Worm (Caenorhabditis elegans) whole organism, early embryonic: ENCODE data around the gene gst-38.
"Not testable (repeated sequence)": the region's sequence is repeated elsewhere in the genome, so short reads cannot be mapped to it uniquely, and the experiment has no call there.

Experiments used
- B0310.2 ChIP-seq: sonication (generic microtip); optimal IDR thresholded peaks from 2 replicates; lab custom pipeline; 2016; ENCODE audit warnings: mild to moderate bottlenecking, missing genetic modification characterization, missing compliant biosample characterization
- F13C5.2 ChIP-seq: sonication (generic microtip); optimal IDR thresholded peaks from 2 replicates; lab custom pipeline; 2017; ENCODE audit warnings: mild to moderate bottlenecking, missing genetic modification characterization, inconsistent platforms, missing compliant biosample characterization
- aly-1 ChIP-seq: sonication (generic microtip); optimal IDR thresholded peaks from 2 replicates; lab custom pipeline; 2016; ENCODE audit warnings: missing genetic modification characterization, missing compliant biosample characterization
- ama-1 ChIP-seq: fragments of 150-350 bp; optimal IDR thresholded peaks from 2 replicates; lab custom pipeline; 2014
- ceh-13 ChIP-seq: fragments of 200-800 bp; sonication (Bioruptor generic); optimal IDR thresholded peaks from 2 replicates; lab custom pipeline; 2018; ENCODE audit warnings: mild to moderate bottlenecking, missing genetic modification characterization, missing compliant biosample characterization
- ceh-36 ChIP-seq: sonication (generic microtip); optimal IDR thresholded peaks from 2 replicates; lab custom pipeline; 2016; ENCODE audit warnings: missing genetic modification characterization, inconsistent platforms, missing compliant biosample characterization
- ets-7 ChIP-seq: sonication (generic microtip); optimal IDR thresholded peaks from 2 replicates; lab custom pipeline; 2016; ENCODE audit warnings: missing genotype, missing genetic modification characterization, missing compliant biosample characterization
- flt-1 ChIP-seq: fragments of 200-800 bp; sonication (Bioruptor generic); IDR thresholded peaks from 2 replicates; pipeline ENCODE4 v1.3.6; 2022; ENCODE audit warnings: missing genetic modification characterization, missing compliant biosample characterization
- hmbx-1 ChIP-seq: sonication (generic microtip); optimal IDR thresholded peaks from 2 replicates; lab custom pipeline; 2016; ENCODE audit warnings: mild to moderate bottlenecking, missing genetic modification characterization, missing compliant biosample characterization
- hmg-4 ChIP-seq: fragments of 200-800 bp; sonication (Bioruptor generic); optimal IDR thresholded peaks from 2 replicates; lab custom pipeline; 2018; ENCODE audit warnings: mild to moderate bottlenecking, missing genetic modification characterization, missing compliant biosample characterization
- hnd-1 ChIP-seq: sonication (generic microtip); optimal IDR thresholded peaks from 2 replicates; lab custom pipeline; 2016; ENCODE audit warnings: missing genetic modification characterization, missing compliant biosample characterization
- pes-1 ChIP-seq: fragments of 200-800 bp; sonication (Bioruptor generic); IDR thresholded peaks from 2 replicates; pipeline ENCODE4 v1.3.6; 2022; ENCODE audit warnings: missing genetic modification reagents, missing genetic modification characterization, missing compliant biosample characterization
- scrt-1 ChIP-seq: fragments of 200-800 bp; sonication (Bioruptor generic); IDR thresholded peaks from 2 replicates; pipeline ENCODE4 v1.3.6; 2022; ENCODE audit warnings: missing genetic modification characterization, missing compliant biosample characterization
- sea-1 ChIP-seq: fragments of 200-800 bp; sonication (Bioruptor generic); conservative IDR thresholded peaks from 2 replicates; pipeline ENCODE4 v1.3.6; 2022; ENCODE audit warnings: missing genetic modification characterization, missing compliant biosample characterization
- tbx-11 ChIP-seq: fragments of 200-800 bp; sonication (Bioruptor generic); IDR thresholded peaks from 2 replicates; pipeline ENCODE4 v1.3.6; 2022; ENCODE audit warnings: missing genetic modification characterization, missing compliant biosample characterization
- tbx-37 ChIP-seq: fragments of 200-800 bp; sonication (Bioruptor generic); conservative IDR thresholded peaks from 2 replicates; pipeline ENCODE4 v1.3.6; 2022; ENCODE audit warnings: missing genetic modification reagents, missing genetic modification characterization, missing compliant biosample characterization
- tra-4 ChIP-seq: sonication (generic microtip); optimal IDR thresholded peaks from 2 replicates; lab custom pipeline; 2017; ENCODE audit warnings: missing genetic modification characterization, missing compliant biosample characterization

Gene gst-38

DNA sequence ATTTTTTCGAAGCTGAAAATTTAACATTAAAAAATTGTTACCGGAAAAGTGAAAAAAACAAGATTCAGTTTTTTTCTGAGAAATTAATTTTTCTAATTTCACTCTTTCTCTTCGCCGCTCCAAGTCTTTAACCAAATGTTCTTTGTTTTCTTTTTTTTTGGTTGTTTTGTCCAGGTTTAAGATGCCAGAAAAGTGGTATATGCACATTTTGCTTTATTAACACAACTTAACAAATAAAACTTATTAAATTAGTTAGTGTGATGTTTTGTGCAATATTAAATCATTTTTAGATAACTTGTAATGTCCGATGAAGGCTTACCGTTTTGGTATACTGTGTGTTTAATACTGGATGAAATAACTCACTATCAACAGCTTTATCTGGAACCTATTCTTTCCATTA lies 27.3 kb upstream of the gst-38 start, which contains the start of gene srw-53:
Gene srw-53, plus strand, starts transcription at position 301 of the 400 bp plus-strand sequence.
- TF ChIP-seq ama-1 (lab: Kevin White, UChicago): no peak
- TF ChIP-seq F13C5.2 (tag; lab: Kevin White, UChicago): no peak
- no peak for TF ChIP-seq tbx-11 (GFP tag; lab: Robert Waterston, UW)
- no peak for TF ChIP-seq B0310.2 (tag; lab: Kevin White, UChicago)
- TF ChIP-seq ceh-36: no peak
- TF ChIP-seq hmg-4 (GFP tag; lab: Kevin White, UChicago): no peak
- TF ChIP-seq hmbx-1 (tag; lab: Kevin White, UChicago): no peak
- no peak for TF ChIP-seq tra-4 (tag; lab: Kevin White, UChicago)
- no peak for TF ChIP-seq tbx-37 (GFP tag; lab: Robert Waterston, UW)
- TF ChIP-seq aly-1 (tag; lab: Kevin White, UChicago): no peak
- TF ChIP-seq pes-1: no peak
- no peak for TF ChIP-seq sea-1 (GFP tag; lab: Robert Waterston, UW)
- TF ChIP-seq ceh-13 (GFP tag; lab: Kevin White, UChicago): no peak
- no peak for TF ChIP-seq flt-1
- no peak for TF ChIP-seq hnd-1
- TF ChIP-seq ets-7 (tag; lab: Kevin White, UChicago): no peak
- TF ChIP-seq scrt-1: no peak

DNA sequence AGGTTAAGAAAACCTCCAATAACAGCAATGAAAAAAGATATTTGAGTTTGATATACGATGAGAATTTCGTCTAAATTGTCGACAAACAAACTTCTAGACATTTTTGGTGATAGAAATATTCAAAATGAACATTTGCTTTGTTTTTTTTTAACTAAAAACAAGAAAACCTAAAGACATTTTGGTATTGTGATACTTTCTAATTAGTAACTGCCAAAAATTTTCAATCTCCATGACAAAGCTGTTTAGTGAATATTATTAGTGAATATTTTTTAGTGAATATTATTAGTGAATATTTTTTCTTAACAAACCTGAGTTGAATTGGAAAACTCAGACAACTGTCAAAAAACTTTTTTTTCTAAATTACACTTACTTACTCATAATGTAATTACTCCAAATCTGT lies 24.4 kb upstream of the gst-38 start, which contains the start of gene srw-55:
Gene srw-55, minus strand, starts transcription at position 101 of the 400 bp plus-strand sequence.
- TF ChIP-seq hmbx-1 (tag; lab: Kevin White, UChicago) (no peak), tbx-11 (GFP tag; lab: Robert Waterston, UW) (no peak), pes-1 (no peak), hnd-1 (no peak), hmg-4 (GFP tag; lab: Kevin White, UChicago) (no peak), sea-1 (GFP tag; lab: Robert Waterston, UW) (no peak), F13C5.2 (tag; lab: Kevin White, UChicago) (no peak), flt-1 (no peak), ceh-13 (GFP tag; lab: Kevin White, UChicago) (no peak), tra-4 (tag; lab: Kevin White, UChicago) (no peak)

DNA sequence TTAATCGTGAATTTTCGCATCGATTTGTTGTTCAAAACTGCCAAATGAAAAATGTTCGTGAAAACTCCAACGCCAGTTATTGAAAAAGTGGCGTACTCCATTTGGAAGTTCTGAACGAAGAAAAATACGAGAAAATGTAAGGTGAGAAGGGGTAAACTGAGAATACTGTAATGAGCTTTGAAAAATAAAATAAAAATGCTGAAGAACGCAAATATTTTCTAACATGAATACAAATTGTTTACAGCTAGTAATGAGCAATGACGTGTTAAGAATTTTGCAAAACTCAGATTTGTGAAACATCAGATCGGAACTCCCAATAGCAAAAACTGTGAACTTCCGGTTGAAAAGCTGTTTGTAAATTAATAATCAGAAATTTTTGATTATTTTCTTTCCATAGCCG lies 16.5 kb upstream of the gst-38 start, which contains the start of gene srw-26:
Gene srw-26, minus strand, starts transcription at position 101 of the 400 bp plus-strand sequence.
- TF ChIP-seq hnd-1 (no peak), hmg-4 (GFP tag; lab: Kevin White, UChicago) (no peak)

DNA sequence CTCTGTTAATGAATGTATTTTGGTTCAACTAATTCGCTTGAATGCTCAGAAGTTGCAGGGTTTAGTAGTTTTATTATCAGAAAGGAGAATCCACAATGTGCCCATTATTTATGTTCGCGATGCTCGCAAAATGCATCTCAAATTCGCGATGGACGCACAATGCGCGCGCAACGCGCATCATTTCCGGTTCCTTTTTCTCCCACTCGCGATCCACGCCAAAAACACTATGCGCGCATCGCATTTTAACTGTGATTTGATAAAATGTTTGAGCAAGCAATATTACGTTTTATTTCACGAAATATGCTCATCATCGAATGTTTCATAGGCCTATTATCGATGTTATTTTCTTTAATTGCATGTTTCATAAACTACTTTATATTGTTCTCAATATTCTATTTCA lies 14.0 kb upstream of the gst-38 start, which contains the start of gene srbc-77:
Gene srbc-77, plus strand, starts transcription at position 301 of the 400 bp plus-strand sequence.
- not testable (repeated sequence) for TF ChIP-seq tbx-11 (GFP tag; lab: Robert Waterston, UW); aly-1 (tag; lab: Kevin White, UChicago); F13C5.2 (tag; lab: Kevin White, UChicago)

DNA sequence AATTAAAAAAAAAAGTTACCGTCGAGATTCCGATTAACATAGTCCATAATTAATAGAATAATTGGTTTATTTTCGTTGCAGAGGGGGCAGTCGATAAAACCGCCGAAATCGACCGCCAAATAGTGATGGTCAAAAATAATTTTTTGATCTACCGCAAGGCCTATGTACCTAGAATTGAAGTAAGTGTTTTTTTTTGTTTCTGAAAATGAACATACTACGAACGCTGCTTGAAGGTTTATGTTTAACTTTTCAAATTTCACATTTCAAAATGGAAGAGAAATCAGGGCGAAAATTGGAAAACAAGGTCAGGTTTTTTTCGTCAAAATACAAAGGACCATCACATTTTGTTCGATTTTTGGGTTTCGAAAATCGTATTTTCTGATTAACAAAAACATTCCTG lies 12.5 kb upstream of the gst-38 start, which contains the start of gene pzf-1:
Gene pzf-1, minus strand, starts transcription at position 101 of the 400 bp plus-strand sequence.
- no peak for TF ChIP-seq hmbx-1 (tag; lab: Kevin White, UChicago)

DNA sequence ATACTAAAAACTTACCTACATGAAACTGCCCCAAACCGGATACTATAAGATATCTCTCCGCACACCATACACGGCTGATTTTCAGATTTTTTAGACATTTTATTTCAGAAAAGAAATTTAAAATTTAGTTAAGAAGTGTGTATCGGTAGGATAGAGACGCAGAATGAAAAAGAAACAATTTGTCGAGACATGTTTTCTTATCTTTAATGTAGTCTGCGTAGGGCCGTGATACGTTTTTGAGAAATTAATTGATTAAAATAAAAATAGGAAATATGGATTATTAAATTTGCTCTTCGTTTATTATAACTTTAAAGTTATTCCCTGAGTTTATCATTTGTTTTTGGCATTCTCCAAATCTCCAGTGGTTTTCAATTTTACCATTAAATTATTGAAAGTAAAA lies 8.4 kb upstream of the gst-38 start, which contains the start of gene nhr-108:
Gene nhr-108, minus strand, starts transcription at position 166 of the 400 bp plus-strand sequence.
- no peak for TF ChIP-seq ets-7 (tag; lab: Kevin White, UChicago)
- no peak for TF ChIP-seq hmg-4 (GFP tag; lab: Kevin White, UChicago)
- no peak for TF ChIP-seq flt-1
- TF ChIP-seq hmbx-1 (tag; lab: Kevin White, UChicago): no peak
- no peak for TF ChIP-seq tbx-11 (GFP tag; lab: Robert Waterston, UW)
- no peak for TF ChIP-seq B0310.2 (tag; lab: Kevin White, UChicago)
- TF ChIP-seq tra-4 (tag; lab: Kevin White, UChicago): no peak
- TF ChIP-seq pes-1: no peak
- TF ChIP-seq tbx-37 (GFP tag; lab: Robert Waterston, UW): no peak

DNA sequence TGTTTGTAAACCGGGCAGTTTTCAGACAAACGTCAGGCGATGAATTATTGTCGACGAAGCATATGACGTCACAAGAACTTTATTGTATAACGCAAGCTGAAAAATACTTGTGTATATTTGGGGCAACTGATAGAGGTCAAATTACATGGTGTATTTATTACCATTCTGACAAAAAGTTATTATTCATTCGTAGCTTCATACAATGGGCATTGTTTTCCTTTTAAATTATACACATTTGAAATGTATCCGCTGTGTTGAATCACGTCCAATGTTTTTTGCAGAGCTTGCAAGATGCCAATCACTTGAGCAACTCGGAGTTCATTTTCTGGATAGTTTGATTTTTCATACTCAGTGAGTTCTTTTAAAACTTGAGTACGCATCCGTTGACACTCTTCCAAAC lies 7.1 kb upstream of the gst-38 start, which contains the start of gene F35E8.13:
Gene F35E8.13, plus strand, starts transcription at position 301 of the 400 bp plus-strand sequence.
- TF ChIP-seq ceh-36: no peak
- TF ChIP-seq hmbx-1 (tag; lab: Kevin White, UChicago): no peak
- TF ChIP-seq tbx-37 (GFP tag; lab: Robert Waterston, UW): no peak
- TF ChIP-seq sea-1 (GFP tag; lab: Robert Waterston, UW): no peak
- TF ChIP-seq ceh-13 (GFP tag; lab: Kevin White, UChicago): no peak
- TF ChIP-seq F13C5.2 (tag; lab: Kevin White, UChicago): no peak
- TF ChIP-seq tra-4 (tag; lab: Kevin White, UChicago): no peak
- no peak for TF ChIP-seq flt-1
- no peak for TF ChIP-seq tbx-11 (GFP tag; lab: Robert Waterston, UW)
- no peak for TF ChIP-seq B0310.2 (tag; lab: Kevin White, UChicago)
- no peak for TF ChIP-seq hnd-1
- no peak for TF ChIP-seq ets-7 (tag; lab: Kevin White, UChicago)
- no peak for TF ChIP-seq aly-1 (tag; lab: Kevin White, UChicago)

DNA sequence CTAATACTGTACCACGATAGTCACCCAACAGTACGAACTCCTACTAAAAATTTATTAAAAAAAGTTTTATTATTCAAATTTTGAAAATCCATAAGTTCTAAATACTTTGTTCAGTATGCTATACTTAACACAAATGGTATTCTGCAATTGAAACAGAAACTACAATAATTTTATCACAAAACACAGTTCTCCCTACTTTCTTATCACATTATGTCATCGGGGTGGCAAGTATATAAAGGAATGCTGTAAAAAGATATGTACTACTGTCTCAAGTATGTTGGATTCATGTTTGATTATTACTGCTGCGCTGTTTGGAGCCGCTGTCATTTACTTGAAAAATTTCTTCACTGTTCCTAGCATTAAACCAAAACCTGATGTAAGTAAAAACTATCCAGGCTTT lies 5.2 kb upstream of the gst-38 start, which contains the start of gene cdr-1:
Gene cdr-1, plus strand, starts transcription at position 208 of the 400 bp plus-strand sequence.
- no peak for TF ChIP-seq B0310.2 (tag; lab: Kevin White, UChicago)
- TF ChIP-seq ets-7 (tag; lab: Kevin White, UChicago): no peak
